Worm (Caenorhabditis elegans) whole organism, L4 larva: ENCODE results near the gene F56D6.18.

Experiments used
- ama-1 ChIP-seq: fragments of 150-350 bp; optimal IDR thresholded peaks from 2 replicates; lab custom pipeline; 2014; ENCODE audit warnings: inconsistent platforms, mixed read lengths
- fos-1 ChIP-seq: fragments of 150-350 bp; optimal IDR thresholded peaks from 2 replicates; lab custom pipeline; 2014; ENCODE audit warnings: missing biosample characterization, missing genetic modification characterization
- mdl-1 ChIP-seq, 2 experiments: fragments of 150-350 bp in 1 of 2; sonication (generic microtip) in 1 of 2; optimal IDR thresholded peaks; 2 replicates each; lab custom pipeline; 2014 to 2017; ENCODE audit warnings: missing biosample characterization in 2 of 2, missing genetic modification characterization in 2 of 2
- nhr-77 ChIP-seq: fragments of 150-350 bp; optimal IDR thresholded peaks from 2 replicates; lab custom pipeline; 2014; ENCODE audit warnings: missing biosample characterization, missing genetic modification characterization
- unc-39 ChIP-seq: sonication (generic microtip); optimal IDR thresholded peaks from 2 replicates; lab custom pipeline; 2017; ENCODE audit warnings: missing biosample characterization, missing genetic modification characterization
- unc-62 ChIP-seq, 3 experiments: fragments of 150-350 bp in 1 of 3; sonication (generic microtip); optimal IDR thresholded peaks in 2 of 3; peaks in 1 of 3; 1 replicate in 1 of 3; 2 replicates in 2 of 3; lab custom pipeline; 2014 to 2017; ENCODE audit warnings: missing biosample characterization in 3 of 3, missing genetic modification characterization in 3 of 3, missing genetic modification reagents in 3 of 3, missing genotype in 1 of 3
- zfp-2 ChIP-seq: sonication (generic microtip); optimal IDR thresholded peaks from 2 replicates; lab custom pipeline; 2016; ENCODE audit warnings: mild to moderate bottlenecking, missing genetic modification characterization, missing compliant biosample characterization
- zip-2 ChIP-seq: fragments of 150-350 bp; optimal IDR thresholded peaks from 2 replicates; lab custom pipeline; 2014; ENCODE audit warnings: missing biosample characterization, missing genetic modification characterization

ce11 chrIV:3919506-3919905 is 7.8 kb upstream of the F56D6.18 start, which contains the start of gene srz-19:
- TF ChIP-seq ama-1 (lab: Kevin White, UChicago): no peak
- no peak for TF ChIP-seq zip-2 (tag; lab: Kevin White, UChicago)
- no peak for TF ChIP-seq mdl-1 (tag; optimal IDR thresholded peaks at IDR 0.05; lab: Kevin White, UChicago)
- no peak for TF ChIP-seq unc-39
- no peak for TF ChIP-seq fos-1 (tag; lab: Kevin White, UChicago)
- TF ChIP-seq zfp-2 (tag; lab: Kevin White, UChicago): no peak
- no peak for TF ChIP-seq nhr-77 (tag; lab: Kevin White, UChicago)
- no peak for TF ChIP-seq unc-62 (GFP tag; optimal IDR thresholded peaks at IDR 0.05 in 1 of 2; lab: Kevin White, UChicago)
- TF ChIP-seq unc-62 (tag; optimal IDR thresholded peaks at IDR 0.05; lab: Kevin White, UChicago): no peak
